Worm (Caenorhabditis elegans) whole organism, late embryonic: ENCODE results near the gene D2096.11.

Experiments
- T23F11.4 ChIP-seq: fragments of 200-800 bp; sonication (Bioruptor generic); optimal IDR thresholded peaks from 2 replicates; lab custom pipeline; 2018; ENCODE audit warnings: mild to moderate bottlenecking, missing genetic modification characterization, missing compliant biosample characterization
- ceh-30 ChIP-seq: fragments of 150-350 bp; optimal IDR thresholded peaks from 2 replicates; lab custom pipeline; 2014; ENCODE audit warnings: missing biosample characterization, missing genetic modification characterization
- elt-2 ChIP-seq: sonication (generic microtip); optimal IDR thresholded peaks from 2 replicates; lab custom pipeline; 2016; ENCODE audit warnings: missing genetic modification reagents, missing genetic modification characterization, missing compliant biosample characterization
- gmeb-2 ChIP-seq: sonication (generic microtip); optimal IDR thresholded peaks from 2 replicates; lab custom pipeline; 2016; ENCODE audit warnings: missing genetic modification characterization, inconsistent platforms, missing compliant biosample characterization
- hlh-30 ChIP-seq: sonication (generic microtip); optimal IDR thresholded peaks from 2 replicates; lab custom pipeline; 2017; ENCODE audit warnings: antibody characterized with exemption, missing genetic modification characterization, missing compliant biosample characterization; ENCODE audit not compliant: insufficient read depth
- lim-6 ChIP-seq: sonication (generic microtip); optimal IDR thresholded peaks from 2 replicates; lab custom pipeline; 2016; ENCODE audit warnings: missing genetic modification characterization, missing compliant biosample characterization
- nfya-1 ChIP-seq: sonication (generic microtip); optimal IDR thresholded peaks from 2 replicates; lab custom pipeline; 2017; ENCODE audit warnings: missing genetic modification characterization, mild to moderate bottlenecking, missing compliant biosample characterization, antibody characterized with exemption, moderate library complexity
- pax-1 ChIP-seq: fragments of 150-350 bp; optimal IDR thresholded peaks from 2 replicates; lab custom pipeline; 2014; ENCODE audit warnings: missing biosample characterization, missing genetic modification characterization
- pros-1 ChIP-seq: fragments of 150-350 bp; optimal IDR thresholded peaks from 2 replicates; lab custom pipeline; 2014; ENCODE audit warnings: missing biosample characterization, missing genetic modification reagents, missing genetic modification characterization
- rnt-1 ChIP-seq: sonication (generic microtip); optimal IDR thresholded peaks from 2 replicates; lab custom pipeline; 2016; ENCODE audit warnings: missing genetic modification characterization, missing compliant biosample characterization
- tbx-2 ChIP-seq: sonication (generic microtip); optimal IDR thresholded peaks from 2 replicates; lab custom pipeline; 2016; ENCODE audit warnings: missing genetic modification characterization, missing compliant biosample characterization
- ztf-16 ChIP-seq: sonication (generic microtip); optimal IDR thresholded peaks from 2 replicates; lab custom pipeline; 2017; ENCODE audit warnings: missing genetic modification characterization, missing compliant biosample characterization

DNA sequence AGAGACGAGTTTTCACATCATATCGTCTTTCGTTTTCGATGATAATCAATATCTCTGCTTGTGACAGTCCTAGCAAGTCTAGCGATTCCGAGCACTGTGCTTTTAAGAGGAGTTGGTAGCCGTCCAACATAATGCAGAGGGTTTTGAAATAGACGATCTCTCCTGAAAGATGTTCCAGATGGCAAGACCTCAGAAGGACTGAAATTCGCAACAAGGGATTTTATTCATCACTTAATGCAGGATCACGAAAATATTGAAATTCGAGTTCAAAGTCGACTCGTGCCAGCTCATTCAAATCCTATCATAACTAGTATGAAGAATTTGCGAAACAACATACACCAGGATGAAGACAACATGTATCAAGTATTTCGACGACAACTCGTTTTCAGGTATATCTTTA is 16.5 kb downstream of the D2096.11 start, which contains the start of gene D2096.7:
- TF ChIP-seq gmeb-2 (tag; lab: Kevin White, UChicago) (no peak), ztf-16 (tag; lab: Kevin White, UChicago) (no peak), hlh-30 (no peak), T23F11.4 (no peak), rnt-1 (tag; lab: Kevin White, UChicago) (no peak), pax-1 (tag; lab: Kevin White, UChicago) (no peak), tbx-2 (tag; lab: Kevin White, UChicago) (no peak), ceh-30 (tag; lab: Kevin White, UChicago) (no peak), elt-2 (tag; lab: Kevin White, UChicago) (no peak), nfya-1 (tag; lab: Kevin White, UChicago) (no peak), pros-1 (tag; lab: Kevin White, UChicago) (no peak), lim-6 (tag; lab: Kevin White, UChicago) (no peak)
